Worm (Caenorhabditis elegans): ENCODE results near the gene snx-17.

DNA sequence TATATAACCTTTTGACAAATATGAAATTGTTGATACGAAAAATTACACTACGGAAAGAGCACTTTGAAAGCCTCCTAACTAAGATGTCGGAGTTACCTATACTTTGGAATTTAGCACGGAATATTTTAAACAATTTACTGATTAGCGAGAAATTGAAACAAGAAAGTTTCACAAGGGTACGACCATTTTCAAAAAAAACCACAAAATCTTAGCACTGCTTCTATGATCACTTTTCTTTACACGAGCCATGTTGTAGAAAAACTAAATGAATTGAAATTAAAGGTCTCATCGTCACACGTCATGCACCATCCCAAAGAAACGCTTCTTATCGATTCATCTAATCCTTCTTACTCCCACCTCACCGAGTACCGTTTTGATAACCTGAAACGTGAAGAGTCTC is 12.7 kb upstream of the snx-17 start, which contains the start of gene F09A5.2:
- TF ChIP-seq ceh-79 (tag; optimal IDR thresholded peaks at IDR 0.05) = no peak
- no peak for TF ChIP-seq F33H1.4 (GFP tag; IDR thresholded peaks at IDR 0.05)
- no peak for TF ChIP-seq ama-1 (optimal IDR thresholded peaks at IDR 0.05)
- TF ChIP-seq ama-1 (GFP tag; optimal IDR thresholded peaks at IDR 0.05) = no peak

All from whole organism, young adult.